Comparison of ENCODE assay signal across 1 fruit fly cellular context in genomic region chr3L:10352066-10352957, dm6.
A peak's percentile ranks its signal among the peaks of the same experiment; 100 is the strongest.
TF ChIP-seq lines count a peak whose summit lies in the region.

No protein-coding gene starts in this region.

TF ChIP-seq in whole organism, embryonic, 481 proteins besides CTCF, POLR2A, EP300 and RAD21 (continued from another document and continues in another):
- peak; percentile 28 for TF ChIP-seq chn (GFP tag; optimal IDR thresholded peaks at IDR 0.05; lab: Kevin White, UChicago)
- TF ChIP-seq CG15011 (GFP tag; optimal IDR thresholded peaks at IDR 0.05; lab: Kevin White, UChicago) = peak; percentile 31
- no peak for TF ChIP-seq gfzf (GFP tag; optimal IDR thresholded peaks at IDR 0.05; lab: Kevin White, UChicago)
- TF ChIP-seq CG12236 (GFP tag; optimal IDR thresholded peaks at IDR 0.05; lab: Kevin White, UChicago) = no peak
- peak in 1 of 2 experiments; percentile 83 for TF ChIP-seq Hr51 (GFP tag; optimal IDR thresholded peaks at IDR 0.05; lab: Kevin White, UChicago)
- no peak for TF ChIP-seq pho (GFP tag; optimal IDR thresholded peaks at IDR 0.05; lab: Kevin White, UChicago)
- TF ChIP-seq klu (GFP tag; IDR thresholded peaks at IDR 0.05; lab: Robert Waterston, UW) = 0 out of 2 replicates have a peak, but pooled peaks have one; percentile 15
- TF ChIP-seq Rx (GFP tag; IDR thresholded peaks at IDR 0.05; lab: Robert Waterston, UW) = peak; percentile 42; the same call in 1 of the 2 replicates
- TF ChIP-seq pan (optimal IDR thresholded peaks at IDR 0.05; lab: Kevin White, UChicago) = no peak
- TF ChIP-seq pan (GFP tag; optimal IDR thresholded peaks at IDR 0.05 in 1 of 2, IDR thresholded peaks at IDR 0.05 in 1 of 2) = peak in 1 of 2 experiments; percentile 72
- TF ChIP-seq crc (GFP tag; optimal IDR thresholded peaks at IDR 0.05; lab: Kevin White, UChicago) = no peak
- TF ChIP-seq Usf (GFP tag; optimal IDR thresholded peaks at IDR 0.05; lab: Kevin White, UChicago) = no peak
- peak; percentile 30 for TF ChIP-seq CG10431 (GFP tag; optimal IDR thresholded peaks at IDR 0.05; lab: Kevin White, UChicago)
- TF ChIP-seq jing (GFP tag; optimal IDR thresholded peaks at IDR 0.05; lab: Kevin White, UChicago) = peak; percentile 35
- peak in 1 of 2 experiments; percentile 71 for TF ChIP-seq Hr78 (GFP tag; optimal IDR thresholded peaks at IDR 0.05; lab: Kevin White, UChicago)
- peak; percentile 1 for TF ChIP-seq stwl (tag; optimal IDR thresholded peaks at IDR 0.05; lab: Kevin White, UChicago)
- peak; percentile 54; the same call in 1 of the 2 replicates for TF ChIP-seq CG14441 (GFP tag; IDR thresholded peaks at IDR 0.05; lab: Robert Waterston, UW)
- TF ChIP-seq CG8944 (GFP tag; optimal IDR thresholded peaks at IDR 0.05; lab: Kevin White, UChicago) = no peak
- peak; percentile 77 for TF ChIP-seq zfh1 (GFP tag; IDR thresholded peaks at IDR 0.05; lab: Robert Waterston, UW)
- no peak for TF ChIP-seq chif (GFP tag; optimal IDR thresholded peaks at IDR 0.05; lab: Kevin White, UChicago)
- peak; percentile 64 for TF ChIP-seq tin (GFP tag; optimal IDR thresholded peaks at IDR 0.05; lab: Kevin White, UChicago)
- peak; percentile 81 for TF ChIP-seq nau (GFP tag; optimal IDR thresholded peaks at IDR 0.05; lab: Kevin White, UChicago)
- no peak for TF ChIP-seq gro (GFP tag; optimal IDR thresholded peaks at IDR 0.05; lab: Kevin White, UChicago)
- TF ChIP-seq croc (GFP tag; conservative IDR thresholded peaks at IDR 0.05; lab: Robert Waterston, UW) = peak; percentile 77; the same call in 2 of the 3 replicates
- peak; percentile 60 for TF ChIP-seq CG6813 (GFP tag; optimal IDR thresholded peaks at IDR 0.05; lab: Kevin White, UChicago)
- peak in 1 of 3 experiments; percentile 82 for TF ChIP-seq lola (GFP tag; optimal IDR thresholded peaks at IDR 0.05; lab: Kevin White, UChicago)
- peak; percentile 68 for TF ChIP-seq tgo (GFP tag; IDR thresholded peaks at IDR 0.05; lab: Robert Waterston, UW)
- TF ChIP-seq shn (GFP tag; optimal IDR thresholded peaks at IDR 0.05; lab: Kevin White, UChicago) = no peak
- TF ChIP-seq hb (GFP tag; IDR thresholded peaks at IDR 0.05; lab: Robert Waterston, UW; ENCODE audit: partially characterized antibody) = no peak
- peak; percentile 36 to 92 for TF ChIP-seq bsh (GFP tag; optimal IDR thresholded peaks at IDR 0.05; lab: Kevin White, UChicago)
- TF ChIP-seq CG3163 (GFP tag; optimal IDR thresholded peaks at IDR 0.05; lab: Kevin White, UChicago) = no peak
- TF ChIP-seq Max (GFP tag; optimal IDR thresholded peaks at IDR 0.05; lab: Kevin White, UChicago) = peak; percentile 17
- TF ChIP-seq ranshi (GFP tag; IDR thresholded peaks at IDR 0.05; lab: Robert Waterston, UW) = peak; percentile 76
- no peak for TF ChIP-seq CG14965 (GFP tag; optimal IDR thresholded peaks at IDR 0.05; lab: Kevin White, UChicago; ENCODE audit: borderline replicate concordance)
- peak; percentile 14; the same call in 1 of the 4 replicates for TF ChIP-seq Gug (GFP tag; IDR thresholded peaks at IDR 0.05; lab: Robert Waterston, UW)
- TF ChIP-seq ham (GFP tag; IDR thresholded peaks at IDR 0.05; lab: Robert Waterston, UW) = no peak
- TF ChIP-seq CG15073 (GFP tag; optimal IDR thresholded peaks at IDR 0.05; lab: Kevin White, UChicago) = no peak
- TF ChIP-seq slbo (GFP tag; IDR thresholded peaks at IDR 0.05; lab: Robert Waterston, UW) = peak; percentile 29; the same call in 1 of the 2 replicates
- peak; percentile 89 for TF ChIP-seq gsb-n (tag; optimal IDR thresholded peaks at IDR 0.05; lab: Kevin White, UChicago)
- peak; percentile 74 for TF ChIP-seq CG30403 (GFP tag; optimal IDR thresholded peaks at IDR 0.05; lab: Kevin White, UChicago)
- TF ChIP-seq CG17359 (tag; optimal IDR thresholded peaks at IDR 0.05; lab: Kevin White, UChicago) = peak; percentile 87
- TF ChIP-seq dpn (GFP tag; optimal IDR thresholded peaks at IDR 0.05; lab: Kevin White, UChicago) = peak in 1 of 2 experiments; percentile 70
- peak; percentile 81 for TF ChIP-seq lmd (GFP tag; IDR thresholded peaks at IDR 0.05; lab: Robert Waterston, UW)
- no peak for TF ChIP-seq Dad (GFP tag; optimal IDR thresholded peaks at IDR 0.05; lab: Kevin White, UChicago)
- peak; percentile 5 for TF ChIP-seq CG15514 (GFP tag; optimal IDR thresholded peaks at IDR 0.05; lab: Kevin White, UChicago)
- no peak for TF ChIP-seq YL-1 (GFP tag; optimal IDR thresholded peaks at IDR 0.05; lab: Kevin White, UChicago)
- TF ChIP-seq CG8478 (optimal IDR thresholded peaks at IDR 0.05; lab: Kevin White, UChicago) = no peak
- no peak for TF ChIP-seq toy (GFP tag; IDR thresholded peaks at IDR 0.05; lab: Robert Waterston, UW)
- TF ChIP-seq NC2β (GFP tag; optimal IDR thresholded peaks at IDR 0.05; lab: Kevin White, UChicago) = no peak
- TF ChIP-seq ATbp (GFP tag; optimal IDR thresholded peaks at IDR 0.05; lab: Kevin White, UChicago) = peak; percentile 86
- TF ChIP-seq Ada2b (GFP tag; IDR thresholded peaks at IDR 0.05; lab: Robert Waterston, UW) = peak; percentile 42
- TF ChIP-seq z (GFP tag; IDR thresholded peaks at IDR 0.05; lab: Robert Waterston, UW) = no peak
- peak; percentile 89 for TF ChIP-seq dmrt99B (tag; optimal IDR thresholded peaks at IDR 0.05; lab: Kevin White, UChicago)
- no peak for TF ChIP-seq CG1792 (GFP tag; optimal IDR thresholded peaks at IDR 0.05; lab: Kevin White, UChicago)
- no peak for TF ChIP-seq Dref (GFP tag; IDR thresholded peaks at IDR 0.05; lab: Robert Waterston, UW)
- TF ChIP-seq en (GFP tag; optimal IDR thresholded peaks at IDR 0.05; lab: Kevin White, UChicago) = no peak
- TF ChIP-seq CG9727 (GFP tag; optimal IDR thresholded peaks at IDR 0.05; lab: Kevin White, UChicago) = peak; percentile 77
- no peak for TF ChIP-seq wek (GFP tag; optimal IDR thresholded peaks at IDR 0.05; lab: Kevin White, UChicago)
- no peak for TF ChIP-seq CG12071 (GFP tag; optimal IDR thresholded peaks at IDR 0.05; lab: Kevin White, UChicago)
- no peak for TF ChIP-seq disco-r (GFP tag; optimal IDR thresholded peaks at IDR 0.05; lab: Kevin White, UChicago)
- TF ChIP-seq Atf6 (GFP tag; IDR thresholded peaks at IDR 0.05; lab: Robert Waterston, UW) = peak; percentile 47; the same call in 1 of the 2 replicates
- peak in 1 of 2 experiments; percentile 14 for TF ChIP-seq crp (GFP tag; optimal IDR thresholded peaks at IDR 0.05; lab: Kevin White, UChicago)
- peak; percentile 80 for TF ChIP-seq CG1529 (GFP tag; optimal IDR thresholded peaks at IDR 0.05; lab: Kevin White, UChicago)
- peak; percentile 48 for TF ChIP-seq Dek (tag; optimal IDR thresholded peaks at IDR 0.05; lab: Kevin White, UChicago)
- TF ChIP-seq sob (GFP tag; IDR thresholded peaks at IDR 0.05; lab: Robert Waterston, UW) = peak; percentile 49; the same call in 1 of the 2 replicates
- peak; percentile 47 for TF ChIP-seq CG9817 (tag; optimal IDR thresholded peaks at IDR 0.05; lab: Kevin White, UChicago)
- TF ChIP-seq CG2129 (GFP tag; IDR thresholded peaks at IDR 0.05; lab: Robert Waterston, UW; ENCODE audit: partially characterized antibody) = no peak
- TF ChIP-seq trem (tag; optimal IDR thresholded peaks at IDR 0.05; lab: Kevin White, UChicago) = peak; percentile 79
- peak; percentile 76 for TF ChIP-seq sisA (GFP tag; IDR thresholded peaks at IDR 0.05; lab: Robert Waterston, UW)
- TF ChIP-seq CG4282 (GFP tag; optimal IDR thresholded peaks at IDR 0.05; lab: Kevin White, UChicago) = no peak
- no peak for TF ChIP-seq Hr39 (optimal IDR thresholded peaks at IDR 0.05; lab: Kevin White, UChicago)
- peak; percentile 18; the same call in 1 of the 2 replicates for TF ChIP-seq CG11696 (GFP tag; IDR thresholded peaks at IDR 0.05; lab: Robert Waterston, UW)
- no peak for TF ChIP-seq corto (GFP tag; optimal IDR thresholded peaks at IDR 0.05; lab: Kevin White, UChicago)
- peak; percentile 37 for TF ChIP-seq CG30020 (tag; optimal IDR thresholded peaks at IDR 0.05; lab: Kevin White, UChicago)
- TF ChIP-seq CG42726 (GFP tag; IDR thresholded peaks at IDR 0.05; lab: Robert Waterston, UW; ENCODE audit: partially characterized antibody) = no peak
- TF ChIP-seq CG9876 (GFP tag; optimal IDR thresholded peaks at IDR 0.05; lab: Kevin White, UChicago) = no peak
- TF ChIP-seq NK7.1 (GFP tag; optimal IDR thresholded peaks at IDR 0.05; lab: Kevin White, UChicago) = no peak
- no peak for TF ChIP-seq Mad (GFP tag; optimal IDR thresholded peaks at IDR 0.05; lab: Kevin White, UChicago)
- TF ChIP-seq CG8924 (tag; optimal IDR thresholded peaks at IDR 0.05; lab: Kevin White, UChicago) = peak; percentile 87
- TF ChIP-seq Abd-B (GFP tag; optimal IDR thresholded peaks at IDR 0.05; lab: Kevin White, UChicago) = peak; percentile 67
- TF ChIP-seq CG3407 (GFP tag; optimal IDR thresholded peaks at IDR 0.05; lab: Kevin White, UChicago) = peak; percentile 77
- TF ChIP-seq cad (GFP tag; optimal IDR thresholded peaks at IDR 0.05; lab: Kevin White, UChicago) = no peak
- TF ChIP-seq Doc2 (GFP tag; IDR thresholded peaks at IDR 0.05; lab: Robert Waterston, UW) = no peak
- TF ChIP-seq gcm (GFP tag; optimal IDR thresholded peaks at IDR 0.05; lab: Kevin White, UChicago) = peak; percentile 83
- no peak for TF ChIP-seq Hmx (GFP tag; optimal IDR thresholded peaks at IDR 0.05; lab: Kevin White, UChicago)
- peak; percentile 91 for TF ChIP-seq CG17361 (GFP tag; IDR thresholded peaks at IDR 0.05; lab: Robert Waterston, UW)
- no peak for TF ChIP-seq Atf3 (GFP tag; optimal IDR thresholded peaks at IDR 0.05; lab: Kevin White, UChicago)
- peak; percentile 93 for TF ChIP-seq CG10979 (tag; optimal IDR thresholded peaks at IDR 0.05; lab: Kevin White, UChicago)
- TF ChIP-seq bab2 (GFP tag; optimal IDR thresholded peaks at IDR 0.05; lab: Kevin White, UChicago) = no peak
- peak; percentile 53 for TF ChIP-seq CG18619 (GFP tag; optimal IDR thresholded peaks at IDR 0.05; lab: Kevin White, UChicago)
- TF ChIP-seq Opbp (GFP tag; IDR thresholded peaks at IDR 0.05; lab: Robert Waterston, UW; ENCODE audit: partially characterized antibody) = no peak
- TF ChIP-seq CG4820 (GFP tag; optimal IDR thresholded peaks at IDR 0.05; lab: Kevin White, UChicago) = peak; percentile 71
- peak; percentile 26; the same call in 1 of the 3 replicates for TF ChIP-seq B-H1 (GFP tag; IDR thresholded peaks at IDR 0.05; lab: Robert Waterston, UW)
- no peak for TF ChIP-seq CG11560 (tag; IDR thresholded peaks at IDR 0.05; lab: Robert Waterston, UW)
- TF ChIP-seq vvl (GFP tag; IDR thresholded peaks at IDR 0.05; lab: Robert Waterston, UW) = peak; percentile 84
- no peak for TF ChIP-seq Lpt (GFP tag; optimal IDR thresholded peaks at IDR 0.05; lab: Kevin White, UChicago)
- no peak for TF ChIP-seq chm (GFP tag; IDR thresholded peaks at IDR 0.05; lab: Robert Waterston, UW)
- TF ChIP-seq BEAF-32 (GFP tag; optimal IDR thresholded peaks at IDR 0.05; lab: Kevin White, UChicago) = no peak
- peak; percentile 91 for TF ChIP-seq Blimp-1 (GFP tag; optimal IDR thresholded peaks at IDR 0.05; lab: Kevin White, UChicago)
- TF ChIP-seq CG10543 (GFP tag; optimal IDR thresholded peaks at IDR 0.05; lab: Kevin White, UChicago) = peak; percentile 29
- TF ChIP-seq NFAT (GFP tag; IDR thresholded peaks at IDR 0.05; lab: Robert Waterston, UW) = no peak
- TF ChIP-seq tap (tag; optimal IDR thresholded peaks at IDR 0.05; lab: Kevin White, UChicago) = peak; percentile 84
- peak; percentile 83 for TF ChIP-seq D19A (tag; optimal IDR thresholded peaks at IDR 0.05; lab: Kevin White, UChicago)
- TF ChIP-seq D19B (GFP tag; optimal IDR thresholded peaks at IDR 0.05; lab: Kevin White, UChicago) = peak; percentile 19
- no peak for TF ChIP-seq pfk (GFP tag; optimal IDR thresholded peaks at IDR 0.05; lab: Kevin White, UChicago)
- TF ChIP-seq CG32532 (GFP tag; IDR thresholded peaks at IDR 0.05; lab: Robert Waterston, UW) = peak; percentile 35; the same call in 1 of the 2 replicates
- no peak for TF ChIP-seq Lim3 (GFP tag; IDR thresholded peaks at IDR 0.05; lab: Robert Waterston, UW)
- no peak for TF ChIP-seq fd102C (GFP tag; optimal IDR thresholded peaks at IDR 0.05; lab: Kevin White, UChicago)
- TF ChIP-seq CG13424 (tag; optimal IDR thresholded peaks at IDR 0.05; lab: Kevin White, UChicago) = peak; percentile 80
- TF ChIP-seq fd96Cb (tag; optimal IDR thresholded peaks at IDR 0.05; lab: Kevin White, UChicago) = peak; percentile 88
- TF ChIP-seq GATAe (GFP tag; conservative IDR thresholded peaks at IDR 0.05; lab: Robert Waterston, UW) = no peak
- TF ChIP-seq hbn (GFP tag; IDR thresholded peaks at IDR 0.05; lab: Robert Waterston, UW; ENCODE audit: partially characterized antibody) = no peak
- TF ChIP-seq tx (GFP tag; optimal IDR thresholded peaks at IDR 0.05; lab: Kevin White, UChicago) = no peak
- no peak for TF ChIP-seq CG9609 (GFP tag; optimal IDR thresholded peaks at IDR 0.05; lab: Kevin White, UChicago)
- no peak for TF ChIP-seq HLH54F (GFP tag; optimal IDR thresholded peaks at IDR 0.05; lab: Kevin White, UChicago)
- peak; percentile 28; the same call in 1 of the 3 replicates for TF ChIP-seq CG6175 (GFP tag; IDR thresholded peaks at IDR 0.05; lab: Robert Waterston, UW)
- no peak for TF ChIP-seq Hand (GFP tag; optimal IDR thresholded peaks at IDR 0.05; lab: Kevin White, UChicago)
- TF ChIP-seq ssp (GFP tag; IDR thresholded peaks at IDR 0.05; lab: Robert Waterston, UW) = peak; percentile 66
- TF ChIP-seq chinmo (GFP tag; IDR thresholded peaks at IDR 0.05; lab: Robert Waterston, UW; ENCODE audit: partially characterized antibody) = no peak
- TF ChIP-seq Asciz (GFP tag; optimal IDR thresholded peaks at IDR 0.05; lab: Kevin White, UChicago) = peak; percentile 88
- TF ChIP-seq CG5245 (GFP tag; optimal IDR thresholded peaks at IDR 0.05; lab: Kevin White, UChicago) = peak; percentile 48
- TF ChIP-seq Side (GFP tag; optimal IDR thresholded peaks at IDR 0.05; lab: Kevin White, UChicago) = no peak
- peak; percentile 78 for TF ChIP-seq CG4424 (GFP tag; optimal IDR thresholded peaks at IDR 0.05; lab: Kevin White, UChicago)
- TF ChIP-seq Camta (GFP tag; optimal IDR thresholded peaks at IDR 0.05; lab: Kevin White, UChicago) = no peak
- TF ChIP-seq otp (GFP tag; IDR thresholded peaks at IDR 0.05; lab: Robert Waterston, UW) = 0 out of 3 replicates have a peak, but pooled peaks have one; percentile 39
- no peak for TF ChIP-seq pros (GFP tag; optimal IDR thresholded peaks at IDR 0.05; lab: Kevin White, UChicago)
- peak; percentile 58 for TF ChIP-seq Lhr (GFP tag; optimal IDR thresholded peaks at IDR 0.05; lab: Kevin White, UChicago)
- TF ChIP-seq Fer2 (tag; optimal IDR thresholded peaks at IDR 0.05; lab: Kevin White, UChicago) = peak; percentile 16
- peak; percentile 32 for TF ChIP-seq CG1603 (tag; optimal IDR thresholded peaks at IDR 0.05; lab: Kevin White, UChicago)
- peak; percentile 73 for TF ChIP-seq Nf-YA (GFP tag; IDR thresholded peaks at IDR 0.05; lab: Robert Waterston, UW)
- peak; percentile 55 for TF ChIP-seq Fer3 (tag; optimal IDR thresholded peaks at IDR 0.05; lab: Kevin White, UChicago)
- no peak for TF ChIP-seq insv (GFP tag; optimal IDR thresholded peaks at IDR 0.05; lab: Kevin White, UChicago)
